Fruit fly (Drosophila melanogaster) whole organism, prepupa: ENCODE data around the gene CG13064.

ENCODE experiments used
- Blimp-1 ChIP-seq: fragments of 200-800 bp; sonication (Bioruptor generic); optimal IDR thresholded peaks from 3 replicates; lab custom pipeline; 2017; ENCODE audit warnings: missing biosample characterization, missing genetic modification characterization, mild to moderate bottlenecking, moderate library complexity, missing genetic modification reagents
- CG10631 ChIP-seq: fragments of 200-800 bp; sonication (Bioruptor generic); optimal IDR thresholded peaks from 2 replicates; lab custom pipeline; 2016; ENCODE audit warnings: missing biosample characterization, missing genetic modification characterization
- CG10669 ChIP-seq: fragments of 200-800 bp; sonication (Bioruptor generic); optimal IDR thresholded peaks from 3 replicates; lab custom pipeline; 2018; ENCODE audit warnings: missing biosample characterization, mild to moderate bottlenecking, missing genetic modification characterization, moderate library complexity
- CG11762 ChIP-seq: fragments of 200-800 bp; sonication (Bioruptor generic); optimal IDR thresholded peaks from 3 replicates; lab custom pipeline; 2016; ENCODE audit warnings: missing biosample characterization, missing genetic modification characterization; ENCODE audit not compliant: insufficient read depth
- CG15336 ChIP-seq: fragments of 200-800 bp; sonication (Bioruptor generic); IDR thresholded peaks from 2 replicates; pipeline ENCODE4 v1.3.6; 2022; ENCODE audit warnings: missing biosample characterization, missing genetic modification characterization
- CG16779 ChIP-seq: fragments of 200-800 bp; sonication (Bioruptor generic); optimal IDR thresholded peaks from 3 replicates; lab custom pipeline; 2017; ENCODE audit warnings: missing biosample characterization, mild to moderate bottlenecking, missing genetic modification characterization
- CG3032 ChIP-seq: fragments of 200-800 bp; optimal IDR thresholded peaks from 2 replicates; lab custom pipeline; 2019; ENCODE audit warnings: missing biosample characterization, mild to moderate bottlenecking, missing genetic modification characterization, moderate library complexity
- CG31627 ChIP-seq: fragments of 200-800 bp; sonication (Bioruptor generic); optimal IDR thresholded peaks from 3 replicates; lab custom pipeline; 2016; ENCODE audit warnings: missing biosample characterization, missing genetic modification characterization
- CG34406 ChIP-seq: fragments of 200-800 bp; sonication (Bioruptor generic); optimal IDR thresholded peaks from 3 replicates; lab custom pipeline; 2016; ENCODE audit warnings: missing biosample characterization, missing genetic modification characterization
- CG3919 ChIP-seq: fragments of 200-800 bp; sonication (Bioruptor generic); optimal IDR thresholded peaks from 3 replicates; lab custom pipeline; 2016; ENCODE audit warnings: missing biosample characterization, missing genetic modification characterization
- CG6163 ChIP-seq: fragments of 200-800 bp; sonication (Bioruptor generic); IDR thresholded peaks from 3 replicates; pipeline ENCODE4 v1.3.6; 2022; ENCODE audit warnings: missing biosample characterization, missing genetic modification characterization
- CG6808 ChIP-seq: fragments of 200-800 bp; sonication (Bioruptor generic); optimal IDR thresholded peaks from 3 replicates; lab custom pipeline; 2017; ENCODE audit warnings: missing biosample characterization, missing genetic modification characterization, mild to moderate bottlenecking, moderate library complexity, missing genetic modification reagents
- CG6854 ChIP-seq: fragments of 200-800 bp; sonication (Bioruptor generic); optimal IDR thresholded peaks from 2 replicates; lab custom pipeline; 2017; ENCODE audit warnings: missing biosample characterization, mild to moderate bottlenecking, missing genetic modification characterization
- CG8119 ChIP-seq: fragments of 200-800 bp; sonication (Bioruptor generic); IDR thresholded peaks from 3 replicates; pipeline ENCODE4 v1.3.6; 2022; ENCODE audit warnings: missing biosample characterization, missing genetic modification characterization
- CG8632 ChIP-seq: fragments of 200-800 bp; sonication (Bioruptor generic); optimal IDR thresholded peaks from 3 replicates; lab custom pipeline; 2016; ENCODE audit warnings: missing biosample characterization, missing genetic modification characterization
- CG9139 ChIP-seq: fragments of 200-800 bp; sonication (Bioruptor generic); optimal IDR thresholded peaks from 3 replicates; lab custom pipeline; 2017; ENCODE audit warnings: missing biosample characterization, mild to moderate bottlenecking, missing genetic modification characterization
- Eip75B ChIP-seq: fragments of 200-800 bp; sonication (Bioruptor generic); optimal IDR thresholded peaks from 3 replicates; lab custom pipeline; 2016; ENCODE audit warnings: missing biosample characterization, missing genetic modification characterization
- Eip78C ChIP-seq: fragments of 200-800 bp; sonication (Bioruptor generic); peaks from one replicate; lab custom pipeline; 2016; ENCODE audit warnings: missing biosample characterization, missing genetic modification characterization
- Eip93F ChIP-seq: fragments of 200-800 bp; sonication (Bioruptor generic); optimal IDR thresholded peaks from 2 replicates; lab custom pipeline; 2016; ENCODE audit warnings: missing biosample characterization, mild to moderate bottlenecking, missing genetic modification characterization
- Ets21C ChIP-seq: fragments of 200-800 bp; sonication (Bioruptor generic); optimal IDR thresholded peaks from 3 replicates; lab custom pipeline; 2016; ENCODE audit warnings: missing biosample characterization, missing genetic modification characterization
- Ets96B ChIP-seq: fragments of 200-800 bp; optimal IDR thresholded peaks from 2 replicates; lab custom pipeline; 2019; ENCODE audit warnings: missing biosample characterization, mild to moderate bottlenecking, missing genetic modification characterization, moderate library complexity
- Gug ChIP-seq: fragments of 200-800 bp; sonication (Bioruptor generic); IDR thresholded peaks from 2 replicates; pipeline ENCODE4 v1.3.6; 2022; ENCODE audit warnings: missing biosample characterization, missing genetic modification characterization
- Hr39 ChIP-seq: fragments of 200-800 bp; sonication (Bioruptor generic); optimal IDR thresholded peaks from 2 replicates; lab custom pipeline; 2016; ENCODE audit warnings: missing biosample characterization, missing genetic modification characterization
- Met ChIP-seq: fragments of 200-800 bp; sonication (Bioruptor generic); optimal IDR thresholded peaks from 3 replicates; lab custom pipeline; 2016; ENCODE audit warnings: missing biosample characterization, missing genetic modification characterization
- OdsH ChIP-seq: fragments of 200-800 bp; sonication (Bioruptor generic); optimal IDR thresholded peaks from 3 replicates; lab custom pipeline; 2016; ENCODE audit warnings: missing biosample characterization, missing genetic modification characterization
- Sox102F ChIP-seq: fragments of 200-800 bp; sonication (Bioruptor generic); optimal IDR thresholded peaks from 2 replicates; lab custom pipeline; 2016; ENCODE audit warnings: missing biosample characterization, mild to moderate bottlenecking, missing genetic modification characterization
- Sox15 ChIP-seq: fragments of 200-800 bp; sonication (Bioruptor generic); optimal IDR thresholded peaks from 3 replicates; lab custom pipeline; 2016; ENCODE audit warnings: missing biosample characterization, missing genetic modification characterization
- achi ChIP-seq: fragments of 200-800 bp; sonication (Bioruptor generic); optimal IDR thresholded peaks from 3 replicates; lab custom pipeline; 2016; ENCODE audit warnings: missing biosample characterization, missing genetic modification characterization
- acj6 ChIP-seq: fragments of 200-800 bp; sonication (Bioruptor generic); optimal IDR thresholded peaks from 3 replicates; lab custom pipeline; 2016; ENCODE audit warnings: missing biosample characterization, missing genetic modification characterization
- cyc ChIP-seq: fragments of 200-800 bp; sonication (Bioruptor generic); optimal IDR thresholded peaks from 3 replicates; lab custom pipeline; 2016; ENCODE audit warnings: missing biosample characterization, missing genetic modification characterization
- dac ChIP-seq: fragments of 200-800 bp; sonication (Bioruptor generic); optimal IDR thresholded peaks from 2 replicates; lab custom pipeline; 2017; ENCODE audit warnings: missing biosample characterization, mild to moderate bottlenecking, missing genetic modification characterization
- dsx ChIP-seq: fragments of 200-800 bp; optimal IDR thresholded peaks from 3 replicates; lab custom pipeline; 2019; ENCODE audit warnings: missing biosample characterization, mild to moderate bottlenecking, missing genetic modification characterization, moderate library complexity; ENCODE audit not compliant: poor library complexity, severe bottlenecking
- eg ChIP-seq: fragments of 200-800 bp; sonication (Bioruptor generic); IDR thresholded peaks from 3 replicates; pipeline ENCODE4 v1.3.6; 2022; ENCODE audit warnings: missing biosample characterization, missing genetic modification characterization
- esn ChIP-seq: fragments of 200-800 bp; sonication (Bioruptor generic); optimal IDR thresholded peaks from 2 replicates; lab custom pipeline; 2016; ENCODE audit warnings: missing biosample characterization, mild to moderate bottlenecking, missing genetic modification characterization, moderate library complexity
- fd59A ChIP-seq: fragments of 200-800 bp; sonication (Bioruptor generic); optimal IDR thresholded peaks from 2 replicates; lab custom pipeline; 2017; ENCODE audit warnings: missing biosample characterization, mild to moderate bottlenecking, missing genetic modification characterization, missing genetic modification reagents
- fd85E ChIP-seq: fragments of 200-800 bp; sonication (Bioruptor generic); optimal IDR thresholded peaks from 3 replicates; lab custom pipeline; 2016; ENCODE audit warnings: missing biosample characterization, missing genetic modification characterization
- lz ChIP-seq: fragments of 200-800 bp; sonication (Bioruptor generic); optimal IDR thresholded peaks from 3 replicates; lab custom pipeline; 2016; ENCODE audit warnings: missing biosample characterization, missing genetic modification characterization
- net ChIP-seq: fragments of 200-800 bp; sonication (Bioruptor generic); optimal IDR thresholded peaks from 3 replicates; lab custom pipeline; 2016; ENCODE audit warnings: missing biosample characterization, missing genetic modification characterization
- pdm3 ChIP-seq: fragments of 200-800 bp; sonication (Bioruptor generic); optimal IDR thresholded peaks from 3 replicates; lab custom pipeline; 2016; ENCODE audit warnings: missing biosample characterization, missing genetic modification characterization
- salr ChIP-seq, 2 experiments: fragments of 200-800 bp; sonication (Bioruptor generic); optimal IDR thresholded peaks; 3 replicates each; lab custom pipeline; 2016 to 2018; ENCODE audit warnings: missing biosample characterization in 2 of 2, missing genetic modification characterization in 2 of 2, mild to moderate bottlenecking in 1 of 2
- spab ChIP-seq: fragments of 200-800 bp; sonication (Bioruptor generic); optimal IDR thresholded peaks from 2 replicates; lab custom pipeline; 2017; ENCODE audit warnings: missing biosample characterization, mild to moderate bottlenecking, missing genetic modification characterization, missing genetic modification reagents
- ss ChIP-seq, 2 experiments: fragments of 200-800 bp; sonication (Bioruptor generic); optimal IDR thresholded peaks; 2 replicates in 1 of 2; 3 replicates in 1 of 2; lab custom pipeline; 2017 to 2018; ENCODE audit warnings: mild to moderate bottlenecking in 2 of 2, missing biosample characterization in 2 of 2, missing genetic modification characterization in 2 of 2, moderate library complexity in 1 of 2
- svp ChIP-seq: fragments of 200-800 bp; sonication (Bioruptor generic); peaks from one replicate; lab custom pipeline; 2016; ENCODE audit warnings: missing biosample characterization, missing genetic modification characterization

The CG13064 gene

dm6 chr3L:16257118-16257627 is 23.0 kb upstream of the CG13064 start, which contains the start of gene CG13054:
Gene CG13054, minus strand, starts transcription at chr3L:16257191.
- TF ChIP-seq fd85E (GFP tag; lab: Kevin White, UChicago), result no peak
- no peak for TF ChIP-seq CG3032 (tag; lab: Kevin White, UChicago)
- no peak for TF ChIP-seq svp (GFP tag; lab: Kevin White, UChicago)
- TF ChIP-seq CG16779, result no peak
- TF ChIP-seq cyc (GFP tag; lab: Kevin White, UChicago), result no peak
- TF ChIP-seq Ets21C (GFP tag; lab: Kevin White, UChicago), result no peak
- TF ChIP-seq CG31627, result no peak
- no peak for TF ChIP-seq achi (GFP tag; lab: Kevin White, UChicago)
- no peak for TF ChIP-seq Gug (GFP tag; lab: Robert Waterston, UW)
- no peak for TF ChIP-seq CG6163 (GFP tag; lab: Robert Waterston, UW)
- TF ChIP-seq pdm3 (GFP tag; lab: Kevin White, UChicago), result no peak
- TF ChIP-seq CG8119 (GFP tag; lab: Robert Waterston, UW), result no peak
- TF ChIP-seq CG15336 (GFP tag; lab: Robert Waterston, UW), result no peak
- no peak for TF ChIP-seq eg

- TF ChIP-seq OdsH (peak; percentile 8), CG10631 (GFP tag; lab: Kevin White, UChicago) (peak; percentile 64), CG16779 (peak; percentile 10), Eip75B (GFP tag; lab: Kevin White, UChicago) (peak; percentile 58), fd59A (peak; percentile 62), salr (GFP tag; optimal IDR thresholded peaks at IDR 0.05; lab: Kevin White, UChicago) (peak in 1 of 2 experiments; percentile 25), CG34406 (no peak), fd85E (GFP tag; lab: Kevin White, UChicago) (no peak), dsx (GFP tag; lab: Kevin White, UChicago) (peak; percentile 85), CG8119 (GFP tag; lab: Robert Waterston, UW) (peak; percentile 28; the same call in 1 of the 3 replicates), cyc (GFP tag; lab: Kevin White, UChicago) (no peak), Sox102F (no peak), Ets96B (peak; percentile 82), CG10669 (GFP tag; lab: Kevin White, UChicago) (peak; percentile 67), net (GFP tag; lab: Kevin White, UChicago) (no peak), ss (GFP tag; optimal IDR thresholded peaks at IDR 0.05; lab: Kevin White, UChicago) (peak; percentile 50 to 73), CG3032 (tag; lab: Kevin White, UChicago) (peak; percentile 74), CG6854 (GFP tag; lab: Kevin White, UChicago) (no peak), Hr39 (GFP tag; lab: Kevin White, UChicago) (no peak), spab (peak; percentile 71), acj6 (GFP tag; lab: Kevin White, UChicago) (peak; percentile 23), CG9139 (GFP tag; lab: Kevin White, UChicago) (peak; percentile 6), CG6163 (GFP tag; lab: Robert Waterston, UW) (peak; percentile 31; the same call in 1 of the 3 replicates), CG6808 (GFP tag; lab: Kevin White, UChicago) (peak; percentile 77), achi (GFP tag; lab: Kevin White, UChicago) (peak; percentile 20), CG3919 (peak; percentile 46), Eip78C (GFP tag; lab: Kevin White, UChicago) (peak; percentile 89), CG11762 (GFP tag; lab: Kevin White, UChicago) (no peak)
These were observed 20.7 kb upstream of the CG13064 start, which contains the start of gene CG13053 for dm6 chr3L:16259552-16259951. Gene CG13053, minus strand, starts transcription at chr3L:16259722.

DNA sequence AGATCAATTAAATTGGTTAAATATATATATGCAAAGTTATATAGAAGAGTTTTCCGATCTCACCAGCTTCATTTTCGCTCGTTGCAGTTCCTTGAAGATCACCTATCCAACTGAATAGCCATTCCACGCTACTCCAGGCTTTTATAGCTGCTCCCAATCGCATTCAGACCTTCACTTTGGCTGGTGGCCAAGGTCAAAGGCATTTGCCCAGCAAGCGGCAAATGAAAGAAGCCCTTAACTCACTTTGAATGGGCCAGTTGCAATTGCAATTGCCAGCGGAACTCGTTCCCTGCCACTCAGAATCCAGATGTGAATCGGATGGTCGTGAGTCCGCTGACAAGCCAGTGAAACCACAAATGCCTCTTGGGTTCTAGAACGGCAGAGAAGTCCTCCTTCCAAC is 18.7 kb upstream of the CG13064 start, which contains the start of gene CG34247:
CG34247 (minus strand) TSS at position 101 of the 400 bp plus-strand sequence.
- no peak for TF ChIP-seq eg
- TF ChIP-seq CG6163 (GFP tag; lab: Robert Waterston, UW), result no peak
- no peak for TF ChIP-seq lz
- TF ChIP-seq Blimp-1, result no peak
- TF ChIP-seq CG15336 (GFP tag; lab: Robert Waterston, UW), result no peak
- no peak for TF ChIP-seq Sox15 (GFP tag; lab: Kevin White, UChicago)
- TF ChIP-seq Met, result no peak
- no peak for TF ChIP-seq CG3919
- TF ChIP-seq net (GFP tag; lab: Kevin White, UChicago), result no peak
- no peak for TF ChIP-seq Gug (GFP tag; lab: Robert Waterston, UW)
- no peak for TF ChIP-seq dac (GFP tag; lab: Kevin White, UChicago)
- no peak for TF ChIP-seq Eip93F (GFP tag; lab: Kevin White, UChicago)
- TF ChIP-seq achi (GFP tag; lab: Kevin White, UChicago), result no peak
- TF ChIP-seq CG8632 (GFP tag; lab: Kevin White, UChicago), result no peak
- TF ChIP-seq CG31627, result no peak
- TF ChIP-seq esn, result no peak
- no peak for TF ChIP-seq CG10631 (GFP tag; lab: Kevin White, UChicago)
- TF ChIP-seq pdm3 (GFP tag; lab: Kevin White, UChicago), result no peak
- TF ChIP-seq, all 60 proteins: peak for 0
